Fruit fly (Drosophila melanogaster) whole organism, embryonic: ENCODE measurements around the gene dbe.

Experiments
- CG10366 ChIP-seq: fragments of 200-800 bp; sonication (Bioruptor generic); IDR thresholded peaks from 2 replicates; pipeline ENCODE4 v1.3.6; 2022; ENCODE audit warnings: missing biosample characterization, missing genetic modification characterization
- CG2875 ChIP-seq: fragments of 200-800 bp; sonication (Bioruptor generic); optimal IDR thresholded peaks from 2 replicates; lab custom pipeline; 2017; ENCODE audit warnings: missing biosample characterization, mild to moderate bottlenecking, missing genetic modification characterization, missing genetic modification reagents
- CG8924 ChIP-seq: fragments of 200-800 bp; optimal IDR thresholded peaks from 3 replicates; lab custom pipeline; 2019; ENCODE audit warnings: missing biosample characterization, mild to moderate bottlenecking, missing genetic modification characterization, moderate library complexity
- Hey ChIP-seq: fragments of 200-800 bp; sonication (Bioruptor generic); optimal IDR thresholded peaks from 3 replicates; lab custom pipeline; 2018; ENCODE audit warnings: missing biosample characterization, mild to moderate bottlenecking, missing genetic modification characterization
- Oaz ChIP-seq: fragments of 200-800 bp; sonication (Bioruptor generic); IDR thresholded peaks from 2 replicates; pipeline ENCODE4 v1.3.6; 2022; ENCODE audit warnings: missing biosample characterization, missing genetic modification characterization
- gem ChIP-seq: fragments of 200-800 bp; sonication (Bioruptor generic); optimal IDR thresholded peaks from 2 replicates; lab custom pipeline; 2019; ENCODE audit warnings: missing biosample characterization, mild to moderate bottlenecking, missing genetic modification characterization, moderate library complexity
- jumu ChIP-seq: fragments of 200-800 bp; sonication (Bioruptor generic); optimal IDR thresholded peaks from 3 replicates; lab custom pipeline; 2016; ENCODE audit warnings: missing biosample characterization, missing genetic modification characterization
- sd ChIP-seq: fragments of 200-800 bp; sonication (Bioruptor generic); optimal IDR thresholded peaks from 3 replicates; lab custom pipeline; 2018; ENCODE audit warnings: missing biosample characterization, mild to moderate bottlenecking, missing genetic modification characterization, moderate library complexity
- sug ChIP-seq: fragments of 200-800 bp; optimal IDR thresholded peaks from 2 replicates; lab custom pipeline; 2019; ENCODE audit warnings: missing biosample characterization, mild to moderate bottlenecking, missing genetic modification characterization, moderate library complexity

DNA sequence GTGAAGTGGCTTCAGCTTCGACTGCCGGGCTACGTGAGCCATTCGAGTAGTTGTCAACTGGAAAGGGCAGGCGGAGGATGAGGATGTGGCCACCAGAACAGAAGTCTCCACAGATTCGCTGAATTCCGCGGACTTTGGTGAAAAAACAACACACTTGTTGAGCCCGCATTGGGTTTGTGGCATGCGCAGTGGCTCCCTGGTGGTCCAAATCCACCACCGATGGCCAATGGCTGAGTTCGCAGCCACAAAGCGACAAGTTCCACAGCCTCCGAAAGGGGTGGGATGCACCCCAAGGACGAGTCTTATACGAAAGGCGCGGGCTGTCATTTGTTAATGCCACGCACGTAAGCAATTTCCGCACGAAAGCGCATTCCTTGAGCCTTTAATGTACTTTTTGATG is 49.1 kb upstream of the dbe start:
- TF ChIP-seq CG2875 (GFP tag; lab: Kevin White, UChicago) (no peak), Hey (tag; lab: Kevin White, UChicago) (no peak), jumu (GFP tag; lab: Kevin White, UChicago) (no peak), Oaz (GFP tag; lab: Robert Waterston, UW) (no peak), gem (tag; lab: Kevin White, UChicago) (no peak), CG10366 (GFP tag; lab: Robert Waterston, UW) (no peak), sug (tag; lab: Kevin White, UChicago) (no peak), sd (tag; lab: Kevin White, UChicago) (no peak), CG8924 (tag; lab: Kevin White, UChicago) (no peak)
